Fruit fly (Drosophila melanogaster): ENCODE measurements around the gene CG31221.

DNA sequence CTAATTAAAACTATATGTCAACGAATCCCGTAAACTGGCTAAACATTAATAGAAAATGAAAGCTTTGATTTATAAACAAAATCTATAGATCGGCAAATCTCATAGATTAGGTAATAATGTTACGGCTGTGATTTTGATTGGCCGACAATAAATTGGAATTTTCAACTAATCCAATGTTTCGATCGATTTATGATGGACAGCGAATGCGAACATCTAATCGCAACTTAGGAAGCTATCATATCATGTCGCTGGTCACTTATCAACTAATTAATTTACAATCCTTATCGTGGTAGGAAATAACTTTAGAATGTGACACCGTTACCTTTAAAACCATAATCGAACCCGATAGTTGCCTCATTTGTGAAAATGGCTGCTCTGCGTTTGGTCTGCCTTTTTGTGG, 22.6 kb upstream of the CG31221 start, which contains the start of gene CG18493:
- TF ChIP-seq pan (optimal IDR thresholded peaks at IDR 0.05) (no peak), Dll (optimal IDR thresholded peaks at IDR 0.05) (no peak)
